Worm (Caenorhabditis elegans) whole organism, L4 larva: ENCODE measurements around the gene F20C5.11.
"Not testable (repeated sequence)": the region's sequence is repeated elsewhere in the genome, so short reads cannot be mapped to it uniquely, and the experiment has no call there.

Source experiments
- D1046.2 ChIP-seq: fragments of 200-800 bp; sonication (Bioruptor generic); IDR thresholded peaks from 2 replicates; pipeline ENCODE4 v1.3.6; 2022; ENCODE audit warnings: missing genetic modification characterization, missing compliant biosample characterization
- F10B5.3 ChIP-seq: sonication (generic microtip); optimal IDR thresholded peaks from 2 replicates; lab custom pipeline; 2016; ENCODE audit warnings: mild to moderate bottlenecking, missing genetic modification characterization, missing compliant biosample characterization
- F37D6.2 ChIP-seq: sonication (generic microtip); optimal IDR thresholded peaks from 2 replicates; lab custom pipeline; 2016; ENCODE audit warnings: mild to moderate bottlenecking, missing genetic modification characterization, missing compliant biosample characterization
- F44E2.7 ChIP-seq: fragments of 200-800 bp; sonication (Bioruptor generic); IDR thresholded peaks from 2 replicates; pipeline ENCODE4 v2.1.2; 2022; ENCODE audit warnings: missing genetic modification characterization, missing compliant biosample characterization
- F49E8.2 ChIP-seq: sonication (generic microtip); optimal IDR thresholded peaks from 2 replicates; lab custom pipeline; 2016; ENCODE audit warnings: missing compliant biosample characterization, mild to moderate bottlenecking, missing genetic modification characterization, borderline replicate concordance
- Y48G9A.11 ChIP-seq: fragments of 200-800 bp; sonication (Bioruptor generic); IDR thresholded peaks from 2 replicates; pipeline ENCODE4 v1.3.6; 2022; ENCODE audit warnings: missing genetic modification reagents, missing genetic modification characterization, missing compliant biosample characterization
- ZK546.5 ChIP-seq, 2 experiments: sonication (generic microtip); optimal IDR thresholded peaks; 2 replicates each; lab custom pipeline; 2017; ENCODE audit warnings: missing biosample characterization in 2 of 2, missing genetic modification characterization in 2 of 2
- aha-1 ChIP-seq: fragments of 150-350 bp; peaks from one replicate; lab custom pipeline; 2014; ENCODE audit warnings: missing biosample characterization, missing genetic modification characterization
- aly-2 ChIP-seq: sonication (generic microtip); optimal IDR thresholded peaks from 2 replicates; lab custom pipeline; 2018; ENCODE audit warnings: missing biosample characterization, missing genetic modification characterization
- ceh-62 ChIP-seq: sonication (generic microtip); optimal IDR thresholded peaks from 2 replicates; lab custom pipeline; 2017; ENCODE audit warnings: missing biosample characterization, missing genetic modification characterization
- ces-1 ChIP-seq: fragments of 150-350 bp; sonication (generic microtip); optimal IDR thresholded peaks from 4 replicates; lab custom pipeline; 2014; ENCODE audit warnings: missing biosample characterization, missing genetic modification reagents, missing genetic modification characterization
- cey-2 ChIP-seq: sonication (generic microtip); optimal IDR thresholded peaks from 3 replicates; lab custom pipeline; 2017; ENCODE audit warnings: missing genetic modification characterization, mild to moderate bottlenecking, missing compliant biosample characterization, antibody characterized with exemption, borderline replicate concordance; ENCODE audit not compliant: insufficient read depth
- ctbp-1 ChIP-seq: fragments of 200-800 bp; sonication (Bioruptor generic); IDR thresholded peaks from 2 replicates; pipeline ENCODE4 v1.3.6; 2022; ENCODE audit warnings: missing genetic modification reagents, missing genetic modification characterization, missing compliant biosample characterization
- daf-12 ChIP-seq: fragments of 150-350 bp; optimal IDR thresholded peaks from 2 replicates; lab custom pipeline; 2014; ENCODE audit warnings: missing biosample characterization, missing genetic modification reagents, missing genetic modification characterization
- daf-16 ChIP-seq, 3 experiments: sonication (generic microtip); optimal IDR thresholded peaks; 2 replicates each; lab custom pipeline; 2016 to 2017; ENCODE audit warnings: missing genetic modification characterization in 3 of 3, missing genetic modification reagents in 3 of 3, mild to moderate bottlenecking in 2 of 3, missing compliant biosample characterization in 2 of 3, missing biosample characterization in 1 of 3, moderate library complexity in 1 of 3
- egl-43 ChIP-seq: fragments of 200-800 bp; sonication (Bioruptor generic); IDR thresholded peaks from 2 replicates; pipeline ENCODE4 v1.3.6; 2022; ENCODE audit warnings: missing genetic modification reagents, missing genetic modification characterization, missing compliant biosample characterization
- fkh-10 ChIP-seq: fragments of 150-350 bp; optimal IDR thresholded peaks from 2 replicates; lab custom pipeline; 2014; ENCODE audit warnings: missing biosample characterization, missing genetic modification reagents, missing genetic modification characterization
- hif-1 ChIP-seq, 2 experiments: sonication (generic microtip); optimal IDR thresholded peaks; 2 replicates each; lab custom pipeline; 2016 to 2017; ENCODE audit warnings: missing compliant biosample characterization in 2 of 2, missing genetic modification characterization in 2 of 2, missing genetic modification reagents in 2 of 2, missing genotype in 2 of 2, mild to moderate bottlenecking in 1 of 2
- hmg-1.1 ChIP-seq: fragments of 200-800 bp; sonication (Bioruptor generic); IDR thresholded peaks from 2 replicates; pipeline ENCODE4 v1.3.6; 2022; ENCODE audit warnings: missing genetic modification reagents, missing genetic modification characterization, missing compliant biosample characterization
- lin-39 ChIP-seq: fragments of 150-350 bp; optimal IDR thresholded peaks from 2 replicates; lab custom pipeline; 2014; ENCODE audit warnings: missing biosample characterization, missing genetic modification reagents, missing genetic modification characterization
- madf-5 ChIP-seq, 2 experiments: fragments of 200-800 bp; sonication (Bioruptor generic); IDR thresholded peaks; 2 replicates each; pipeline ENCODE4 v1.3.6; 2022; ENCODE audit warnings: missing compliant biosample characterization in 2 of 2, missing genetic modification characterization in 2 of 2
- madf-9 ChIP-seq: fragments of 200-800 bp; sonication (Bioruptor generic); conservative IDR thresholded peaks from 2 replicates; pipeline ENCODE4 v1.3.6; 2022; ENCODE audit warnings: missing genetic modification reagents, missing genetic modification characterization, missing compliant biosample characterization
- mdl-1 ChIP-seq, 2 experiments: fragments of 150-350 bp in 1 of 2; sonication (generic microtip) in 1 of 2; optimal IDR thresholded peaks; 2 replicates each; lab custom pipeline; 2014 to 2017; ENCODE audit warnings: missing biosample characterization in 2 of 2, missing genetic modification characterization in 2 of 2
- mdt-29 ChIP-seq: fragments of 200-800 bp; sonication (Bioruptor generic); IDR thresholded peaks from 2 replicates; pipeline ENCODE4 v1.3.6; 2022; ENCODE audit warnings: missing genetic modification reagents, missing genetic modification characterization, missing compliant biosample characterization
- mes-2 ChIP-seq: sonication (generic microtip); optimal IDR thresholded peaks from 2 replicates; lab custom pipeline; 2016; ENCODE audit warnings: missing genotype, mild to moderate bottlenecking, missing genetic modification characterization, missing compliant biosample characterization; ENCODE audit not compliant: poor library complexity, severe bottlenecking
- mxl-2 ChIP-seq: fragments of 200-800 bp; sonication (Bioruptor generic); conservative IDR thresholded peaks from 2 replicates; pipeline ENCODE4 v1.3.6; 2022; ENCODE audit warnings: missing genetic modification reagents, missing genetic modification characterization, missing compliant biosample characterization
- mxl-3 ChIP-seq: fragments of 200-800 bp; sonication (Bioruptor generic); optimal IDR thresholded peaks from 2 replicates; lab custom pipeline; 2018; ENCODE audit warnings: mild to moderate bottlenecking, missing genetic modification characterization, missing compliant biosample characterization
- nhr-10 ChIP-seq: fragments of 150-350 bp; optimal IDR thresholded peaks from 2 replicates; lab custom pipeline; 2014; ENCODE audit warnings: missing biosample characterization, missing genetic modification characterization
- nhr-102 ChIP-seq: sonication (generic microtip); optimal IDR thresholded peaks from 2 replicates; lab custom pipeline; 2016; ENCODE audit warnings: mild to moderate bottlenecking, missing genetic modification characterization, moderate library complexity, missing compliant biosample characterization
- nhr-25 ChIP-seq: sonication (generic microtip); optimal IDR thresholded peaks from 2 replicates; lab custom pipeline; 2017; ENCODE audit warnings: missing genetic modification characterization, mild to moderate bottlenecking, missing compliant biosample characterization, antibody characterized with exemption, moderate library complexity, borderline replicate concordance; ENCODE audit not compliant: insufficient read depth
- nhr-48 ChIP-seq: sonication (generic microtip); optimal IDR thresholded peaks from 2 replicates; lab custom pipeline; 2016; ENCODE audit warnings: mild to moderate bottlenecking, missing genetic modification characterization, missing compliant biosample characterization
- nhr-76 ChIP-seq: fragments of 150-350 bp; optimal IDR thresholded peaks from 2 replicates; lab custom pipeline; 2014; ENCODE audit warnings: missing biosample characterization, missing genetic modification characterization
- pha-4 ChIP-seq, 2 experiments: fragments of 150-350 bp in 1 of 2; fragments of 200-800 bp in 1 of 2; sonication (Bioruptor generic) in 1 of 2; IDR thresholded peaks in 1 of 2; optimal IDR thresholded peaks in 1 of 2; 2 replicates each; pipeline versions ENCODE4 v1.3.6 to Lab custom; 2014 to 2022; ENCODE audit warnings: missing genetic modification characterization in 2 of 2, missing genetic modification reagents in 2 of 2, missing biosample characterization in 1 of 2, missing compliant biosample characterization in 1 of 2
- php-3 ChIP-seq: fragments of 200-800 bp; sonication (Bioruptor generic); IDR thresholded peaks from 2 replicates; pipeline ENCODE4 v1.3.6; 2022; ENCODE audit warnings: missing genetic modification reagents, missing genetic modification characterization, missing compliant biosample characterization
- pqm-1 ChIP-seq: sonication (generic microtip); optimal IDR thresholded peaks from 2 replicates; lab custom pipeline; 2017; ENCODE audit warnings: missing biosample characterization, missing genetic modification characterization
- rbr-2 ChIP-seq: sonication (generic microtip); optimal IDR thresholded peaks from 2 replicates; lab custom pipeline; 2016; ENCODE audit warnings: missing genotype, missing genetic modification characterization, missing compliant biosample characterization
- set-16 ChIP-seq: fragments of 200-800 bp; sonication (Bioruptor generic); IDR thresholded peaks from 2 replicates; pipeline ENCODE4 v1.3.6; 2022; ENCODE audit warnings: missing genetic modification reagents, missing genetic modification characterization, missing compliant biosample characterization
- skn-1 ChIP-seq: fragments of 150-350 bp; optimal IDR thresholded peaks from 2 replicates; lab custom pipeline; 2014; ENCODE audit warnings: missing biosample characterization, missing genetic modification characterization
- spr-1 ChIP-seq: sonication (generic microtip); optimal IDR thresholded peaks from 2 replicates; lab custom pipeline; 2016; ENCODE audit warnings: mild to moderate bottlenecking, missing genetic modification characterization, missing compliant biosample characterization
- unc-130 ChIP-seq: sonication (generic microtip); optimal IDR thresholded peaks from 2 replicates; lab custom pipeline; 2016; ENCODE audit warnings: missing genetic modification reagents, missing genetic modification characterization, missing compliant biosample characterization
- zag-1 ChIP-seq: fragments of 150-350 bp; optimal IDR thresholded peaks from 2 replicates; lab custom pipeline; 2014; ENCODE audit warnings: missing biosample characterization, missing genetic modification characterization
- zfp-2 ChIP-seq: sonication (generic microtip); optimal IDR thresholded peaks from 2 replicates; lab custom pipeline; 2016; ENCODE audit warnings: mild to moderate bottlenecking, missing genetic modification characterization, missing compliant biosample characterization
- zip-2 ChIP-seq: fragments of 150-350 bp; optimal IDR thresholded peaks from 2 replicates; lab custom pipeline; 2014; ENCODE audit warnings: missing biosample characterization, missing genetic modification characterization
- ztf-7 ChIP-seq: fragments of 150-350 bp; optimal IDR thresholded peaks from 2 replicates; lab custom pipeline; 2014; ENCODE audit warnings: missing biosample characterization, missing genetic modification characterization

The F20C5.11 gene

DNA sequence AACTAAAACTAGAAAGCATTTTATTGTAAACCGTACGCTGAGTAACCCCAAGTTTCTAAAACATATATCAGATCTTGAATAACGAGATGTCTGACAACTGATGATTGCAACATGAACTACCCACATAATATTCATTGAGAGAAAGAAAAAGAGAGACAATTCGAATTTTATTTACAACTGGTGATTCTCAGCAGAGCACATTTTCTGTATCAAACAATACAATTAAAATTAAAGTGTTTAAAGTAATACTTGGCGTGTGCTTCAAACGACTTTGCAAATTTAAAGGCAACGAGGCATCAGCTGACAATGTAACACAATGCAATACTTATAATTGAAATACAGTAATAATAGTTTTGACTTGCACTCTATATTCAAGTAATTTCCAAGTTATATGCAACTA lies 26.3 kb upstream of the F20C5.11 start, which contains the start of gene C33D9.10:
TSS of gene C33D9.10 (minus strand) at position 101 of the 400 bp plus-strand sequence.
- TF ChIP-seq mdt-29 (GFP tag; lab: Robert Waterston, UW); ces-1 (GFP tag; lab: Kevin White, UChicago); ceh-62 (tag; lab: Kevin White, UChicago): not testable (repeated sequence)

DNA sequence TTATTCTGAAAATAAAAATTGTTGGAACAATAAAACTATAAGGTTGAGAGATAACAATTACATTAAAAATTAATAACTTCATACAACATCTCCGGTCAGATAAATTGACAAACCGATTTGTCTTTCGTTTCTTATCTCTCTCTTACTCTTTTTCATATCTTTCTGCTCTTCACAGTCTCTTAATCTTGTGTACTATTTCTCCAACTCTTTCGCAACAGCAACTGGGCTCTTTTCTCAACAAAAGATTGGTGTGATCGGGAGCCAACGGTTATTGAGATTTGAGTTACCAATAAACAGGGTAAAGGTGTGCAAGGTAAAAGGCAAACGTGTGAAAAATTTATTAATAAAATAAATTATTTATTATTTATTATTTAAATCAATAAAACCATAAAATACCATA lies 24.9 kb upstream of the F20C5.11 start, which contains the start of gene C33D9.8:
TSS of gene C33D9.8 (minus strand) at position 99 of the 400 bp plus-strand sequence.
- TF ChIP-seq daf-16 (GFP tag; optimal IDR thresholded peaks at IDR 0.05; lab: Kevin White, UChicago) = no peak
- peak; percentile 24 for TF ChIP-seq daf-16 (tag; optimal IDR thresholded peaks at IDR 0.05; lab: Kevin White, UChicago)
- no peak for TF ChIP-seq ztf-7 (tag; lab: Kevin White, UChicago)
- no peak for TF ChIP-seq hif-1 (tag; optimal IDR thresholded peaks at IDR 0.05; lab: Kevin White, UChicago)
- no peak for TF ChIP-seq pha-4 (GFP tag; IDR thresholded peaks at IDR 0.05; lab: Robert Waterston, UW)
- TF ChIP-seq pha-4 (tag; optimal IDR thresholded peaks at IDR 0.05; lab: Kevin White, UChicago) = no peak
- TF ChIP-seq D1046.2 = no peak
- no peak for TF ChIP-seq mdl-1 (tag; optimal IDR thresholded peaks at IDR 0.05; lab: Kevin White, UChicago)
- TF ChIP-seq rbr-2 = no peak

DNA sequence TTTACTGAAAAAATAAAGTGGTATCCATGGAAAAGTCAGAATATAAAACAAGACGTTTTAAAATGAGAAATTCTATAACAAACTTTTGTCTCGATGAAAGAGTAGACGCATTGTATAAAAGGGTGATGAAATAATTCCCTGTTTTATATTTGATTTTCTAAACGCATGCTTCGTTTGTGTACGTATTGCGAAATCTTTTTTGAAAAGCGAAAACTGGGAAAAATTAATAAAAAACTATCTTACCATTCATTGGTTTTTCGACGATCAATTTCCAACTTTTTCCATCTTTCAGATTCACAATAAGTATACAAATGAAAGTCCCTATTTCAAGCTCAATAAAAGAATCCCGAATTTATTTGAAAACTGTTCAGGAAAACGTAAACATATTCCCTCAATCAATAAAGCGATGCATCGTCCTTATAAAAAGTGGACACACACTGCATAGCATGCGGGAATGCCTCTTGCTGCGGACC lies 23.1 kb upstream of the F20C5.11 start, which contains the start of gene C33D9.13:
TSS of gene C33D9.13 (minus strand) at position 423 of the 473 bp plus-strand sequence.
- TF ChIP-seq nhr-76 (tag; lab: Kevin White, UChicago) (no peak), pqm-1 (tag; lab: Kevin White, UChicago) (no peak), fkh-10 (GFP tag; lab: Kevin White, UChicago) (no peak), nhr-102 (tag; lab: Kevin White, UChicago) (no peak), ctbp-1 (no peak), unc-130 (GFP tag; lab: Kevin White, UChicago) (no peak), mxl-3 (GFP tag; lab: Kevin White, UChicago) (no peak), zip-2 (tag; lab: Kevin White, UChicago) (no peak), madf-9 (no peak), mes-2 (tag; lab: Kevin White, UChicago) (no peak), aha-1 (tag; lab: Kevin White, UChicago) (no peak), set-16 (GFP tag; lab: Robert Waterston, UW) (no peak), spr-1 (tag; lab: Kevin White, UChicago) (no peak), ztf-7 (tag; lab: Kevin White, UChicago) (no peak), cey-2 (tag; lab: Kevin White, UChicago) (no peak), F10B5.3 (tag; lab: Kevin White, UChicago) (no peak), F49E8.2 (tag; lab: Kevin White, UChicago) (no peak), php-3 (GFP tag; lab: Robert Waterston, UW) (no peak), nhr-10 (tag; lab: Kevin White, UChicago) (no peak), nhr-48 (no peak)

DNA sequence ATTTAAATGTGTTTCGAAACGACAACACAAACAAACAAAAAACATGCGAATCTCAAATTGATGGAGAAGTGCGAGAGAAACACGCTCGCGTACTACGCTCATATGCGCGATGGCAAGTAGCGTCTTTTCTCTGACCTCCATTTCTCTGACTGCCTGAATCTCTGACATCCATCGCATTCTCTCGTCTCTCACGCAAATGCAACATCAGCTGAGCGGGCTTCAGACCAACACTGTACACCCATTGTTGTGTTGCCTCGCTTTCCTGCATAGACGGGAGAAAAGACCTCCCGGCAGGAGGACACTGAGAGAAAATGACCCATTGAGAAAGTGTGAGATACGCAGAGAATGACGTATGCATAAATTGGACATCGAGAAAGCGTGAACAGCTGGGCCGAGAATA lies 20.4 kb upstream of the F20C5.11 start:
- TF ChIP-seq egl-43 (GFP tag; lab: Robert Waterston, UW) (no peak), F44E2.7 (GFP tag; lab: Robert Waterston, UW) (no peak), Y48G9A.11 (GFP tag; lab: Robert Waterston, UW) (no peak), zfp-2 (no peak), pha-4 (GFP tag; IDR thresholded peaks at IDR 0.05; lab: Robert Waterston, UW) (no peak), pha-4 (tag; optimal IDR thresholded peaks at IDR 0.05; lab: Kevin White, UChicago) (peak; percentile 34), nhr-102 (tag; lab: Kevin White, UChicago) (no peak), hif-1 (tag; optimal IDR thresholded peaks at IDR 0.05; lab: Kevin White, UChicago) (peak in 1 of 2 experiments; percentile 54), zag-1 (tag; lab: Kevin White, UChicago) (no peak), F37D6.2 (tag; lab: Kevin White, UChicago) (no peak), skn-1 (tag; lab: Kevin White, UChicago) (no peak), lin-39 (no peak), daf-12 (tag; lab: Kevin White, UChicago) (no peak), nhr-25 (tag; lab: Kevin White, UChicago) (peak; percentile 78), mxl-2 (GFP tag; lab: Robert Waterston, UW) (no peak), F10B5.3 (tag; lab: Kevin White, UChicago) (no peak), ZK546.5 (tag; optimal IDR thresholded peaks at IDR 0.05; lab: Kevin White, UChicago) (no peak), aly-2 (tag; lab: Kevin White, UChicago) (no peak), hmg-1.1 (no peak; the same call in 1 of the 2 replicates), madf-5 (GFP tag; IDR thresholded peaks at IDR 0.05; lab: Robert Waterston, UW) (no peak)
